Fruit fly (Drosophila melanogaster): Measurements from ENCODE around the gene CG34241.

The CG34241 gene

DNA sequence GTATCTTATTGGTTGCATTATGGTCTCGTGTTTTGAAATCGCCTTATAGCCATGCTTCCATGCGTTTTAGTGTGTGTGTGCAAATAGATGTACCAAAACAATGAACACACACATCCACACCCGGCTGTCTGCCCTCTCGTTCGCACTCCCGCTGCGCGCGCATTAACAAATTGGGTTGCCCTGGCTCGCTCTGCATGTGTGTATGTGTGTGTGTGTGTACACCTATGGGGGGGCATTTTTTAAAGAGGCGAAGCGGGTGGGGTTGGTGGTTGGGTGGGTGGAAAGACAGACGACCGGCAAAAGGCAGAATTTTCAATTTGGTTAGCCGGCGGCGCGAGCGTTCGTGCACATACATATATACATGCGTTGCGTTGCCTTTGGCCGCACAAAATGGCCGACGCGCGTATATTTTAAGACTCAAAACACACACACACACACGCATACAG, 3.6 kb upstream of the CG34241 start (continued):
- no peak for TF ChIP-seq BEAF-32 (GFP tag; optimal IDR thresholded peaks at IDR 0.05)
- TF ChIP-seq CG3726 (GFP tag; IDR thresholded peaks at IDR 0.05) = no peak
- no peak for TF ChIP-seq CG4617 (GFP tag; optimal IDR thresholded peaks at IDR 0.05; ENCODE audit: borderline replicate concordance)
- no peak for TF ChIP-seq Mad (GFP tag; optimal IDR thresholded peaks at IDR 0.05)
- peak; percentile 13 for TF ChIP-seq CG6854 (GFP tag; optimal IDR thresholded peaks at IDR 0.05)
- TF ChIP-seq HHEX (GFP tag; optimal IDR thresholded peaks at IDR 0.05) = no peak
- TF ChIP-seq CG8388 (GFP tag; optimal IDR thresholded peaks at IDR 0.05) = no peak
- no peak for TF ChIP-seq CG4820 (GFP tag; optimal IDR thresholded peaks at IDR 0.05)
- TF ChIP-seq CG10543 (GFP tag; optimal IDR thresholded peaks at IDR 0.05) = peak; percentile 93
- TF ChIP-seq sima (GFP tag; optimal IDR thresholded peaks at IDR 0.05) = no peak
- peak; percentile 7; the same call in 1 of the 2 replicates for TF ChIP-seq CG14014 (GFP tag; IDR thresholded peaks at IDR 0.05)
- TF ChIP-seq CG4424 (GFP tag; optimal IDR thresholded peaks at IDR 0.05) = no peak
- no peak for TF ChIP-seq emc (GFP tag; optimal IDR thresholded peaks at IDR 0.05)
- TF ChIP-seq caup (GFP tag; optimal IDR thresholded peaks at IDR 0.05; ENCODE audit: severe bottlenecking) = peak; percentile 60
- no peak for TF ChIP-seq CG12104 (GFP tag; optimal IDR thresholded peaks at IDR 0.05)
- TF ChIP-seq Bgb (GFP tag; IDR thresholded peaks at IDR 0.05; ENCODE audit: partially characterized antibody) = peak; percentile 41; the same call in 1 of the 2 replicates
- TF ChIP-seq gcm (GFP tag; optimal IDR thresholded peaks at IDR 0.05) = peak; percentile 47
- TF ChIP-seq CG13287 (GFP tag; IDR thresholded peaks at IDR 0.05; ENCODE audit: partially characterized antibody) = peak; percentile 52; the same call in 1 of the 2 replicates
- peak; percentile 84 for TF ChIP-seq phol (tag; optimal IDR thresholded peaks at IDR 0.05)
- TF ChIP-seq HLHmδ (GFP tag; optimal IDR thresholded peaks at IDR 0.05) = no peak
- no peak; the same call in 1 of the 2 replicates for TF ChIP-seq klu (GFP tag; IDR thresholded peaks at IDR 0.05)
- no peak for TF ChIP-seq CG9797 (GFP tag; optimal IDR thresholded peaks at IDR 0.05)
- peak; percentile 100 for TF ChIP-seq cg (GFP tag; optimal IDR thresholded peaks at IDR 0.05)
- no peak for TF ChIP-seq Tbp (GFP tag; optimal IDR thresholded peaks at IDR 0.05)
- peak; percentile 19; the same call in 1 of the 2 replicates for TF ChIP-seq Scr (GFP tag; IDR thresholded peaks at IDR 0.05; ENCODE audit: partially characterized antibody)
- no peak for TF ChIP-seq CG11696 (GFP tag; IDR thresholded peaks at IDR 0.05)
- peak; percentile 93 for TF ChIP-seq HmgZ (tag; optimal IDR thresholded peaks at IDR 0.05)
- TF ChIP-seq B-H2 (GFP tag; optimal IDR thresholded peaks at IDR 0.05) = peak; percentile 71
- no peak for TF ChIP-seq tll (GFP tag; optimal IDR thresholded peaks at IDR 0.05)
- no peak for TF ChIP-seq gt (GFP tag; IDR thresholded peaks at IDR 0.05)
- peak; percentile 23; the same call in 1 of the 2 replicates for TF ChIP-seq amos (GFP tag; IDR thresholded peaks at IDR 0.05; ENCODE audit: partially characterized antibody)
- TF ChIP-seq E2f2 (GFP tag; IDR thresholded peaks at IDR 0.05) = peak; percentile 16
- no peak for TF ChIP-seq ab (GFP tag; optimal IDR thresholded peaks at IDR 0.05)
- TF ChIP-seq Sin3A (optimal IDR thresholded peaks at IDR 0.05) = no peak
- peak; percentile 14 for TF ChIP-seq MTF-1 (GFP tag; optimal IDR thresholded peaks at IDR 0.05; ENCODE audit: borderline replicate concordance)
- TF ChIP-seq CG8478 (optimal IDR thresholded peaks at IDR 0.05) = peak; percentile 91
- TF ChIP-seq CG9932 (GFP tag; IDR thresholded peaks at IDR 0.05) = peak; percentile 32; the same call in 1 of the 2 replicates
- peak; percentile 22; the same call in 1 of the 2 replicates for TF ChIP-seq Atf6 (GFP tag; IDR thresholded peaks at IDR 0.05)
- TF ChIP-seq MESR4 (GFP tag; optimal IDR thresholded peaks at IDR 0.05) = peak; percentile 60
- TF ChIP-seq CG12659 (GFP tag; optimal IDR thresholded peaks at IDR 0.05) = peak; percentile 57
- peak; percentile 76 for TF ChIP-seq CG17912 (GFP tag; optimal IDR thresholded peaks at IDR 0.05)
- TF ChIP-seq Nf-YB (GFP tag; optimal IDR thresholded peaks at IDR 0.05) = peak; percentile 67
- 0 out of 2 replicates have a peak, but pooled peaks have one; percentile 7 for TF ChIP-seq stc (GFP tag; IDR thresholded peaks at IDR 0.05)
- TF ChIP-seq tup (GFP tag; optimal IDR thresholded peaks at IDR 0.05) = no peak
- TF ChIP-seq CG4404 (GFP tag; IDR thresholded peaks at IDR 0.05) = no peak
- no peak for TF ChIP-seq Poxn (GFP tag; IDR thresholded peaks at IDR 0.05)
- no peak for TF ChIP-seq lola (GFP tag; optimal IDR thresholded peaks at IDR 0.05)
- TF ChIP-seq CG34376 (GFP tag; optimal IDR thresholded peaks at IDR 0.05) = peak; percentile 49
- TF ChIP-seq CG16863 (GFP tag; optimal IDR thresholded peaks at IDR 0.05) = no peak
